Fruit fly (Drosophila melanogaster) whole organism, pupa: Measurements from ENCODE around the gene CG44405.

Source experiments
- CG10348 ChIP-seq: fragments of 200-800 bp; sonication (Bioruptor generic); IDR thresholded peaks from 2 replicates; pipeline ENCODE4 v1.3.6; 2022; ENCODE audit warnings: missing biosample characterization, missing genetic modification characterization
- CG13204 ChIP-seq: fragments of 200-800 bp; sonication (Bioruptor generic); optimal IDR thresholded peaks from 2 replicates; lab custom pipeline; 2018; ENCODE audit warnings: missing biosample characterization, mild to moderate bottlenecking, missing genetic modification characterization, moderate library complexity
- CG34367 ChIP-seq: fragments of 200-800 bp; sonication (Bioruptor generic); optimal IDR thresholded peaks from 2 replicates; lab custom pipeline; 2018; ENCODE audit warnings: missing biosample characterization, mild to moderate bottlenecking, missing genetic modification characterization
- EcR ChIP-seq: fragments of 200-800 bp; sonication (Bioruptor generic); optimal IDR thresholded peaks from 3 replicates; lab custom pipeline; 2019; ENCODE audit warnings: missing biosample characterization, missing genetic modification characterization, mild to moderate bottlenecking, moderate library complexity, missing genetic modification reagents
- Pif1A ChIP-seq: fragments of 200-800 bp; sonication (Bioruptor generic); optimal IDR thresholded peaks from 3 replicates; lab custom pipeline; 2016; ENCODE audit warnings: missing biosample characterization, missing genetic modification characterization

DNA sequence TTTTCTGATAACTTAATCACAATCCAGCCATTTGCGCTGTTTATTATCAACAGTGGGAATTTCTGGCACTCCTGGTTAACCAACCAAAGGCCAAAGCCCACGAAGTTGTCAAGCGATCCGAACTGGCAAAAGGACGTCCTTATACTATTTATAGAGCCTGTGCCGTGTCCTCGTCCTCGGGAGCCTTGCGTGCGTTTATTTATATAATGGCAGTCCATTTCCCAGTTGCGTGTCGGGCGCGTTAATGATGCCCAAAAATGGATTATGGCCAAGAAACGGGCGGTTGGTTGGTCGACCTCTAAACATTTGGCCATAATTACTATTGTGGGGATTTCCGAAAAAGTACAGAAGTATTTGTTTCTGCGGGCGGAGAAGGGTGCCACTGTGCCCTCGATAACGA is 21.7 kb downstream of the CG44405 start:
- no peak for TF ChIP-seq EcR (GFP tag; lab: Kevin White, UChicago)
- TF ChIP-seq CG34367, result no peak
- no peak for TF ChIP-seq Pif1A (GFP tag; lab: Kevin White, UChicago)
- no peak for TF ChIP-seq CG13204 (GFP tag; lab: Kevin White, UChicago)
- no peak for TF ChIP-seq CG10348
